Worm (Caenorhabditis elegans): Measurements from ENCODE around the gene nfyb-1.

ce11 chrII:484328-484916 is 17.3 kb upstream of the nfyb-1 start, which contains the start of the genes gldi-1 and prp-21:
- TF ChIP-seq tbx-11 (GFP tag; IDR thresholded peaks at IDR 0.05) (no peak), ama-1 (optimal IDR thresholded peaks at IDR 0.05) (no peak), tra-4 (tag; optimal IDR thresholded peaks at IDR 0.05) (no peak), hnd-1 (tag; optimal IDR thresholded peaks at IDR 0.05) (no peak), scrt-1 (GFP tag; IDR thresholded peaks at IDR 0.05) (no peak), aly-1 (tag; optimal IDR thresholded peaks at IDR 0.05) (no peak)

All from whole organism, early embryonic.